Fruit fly (Drosophila melanogaster) whole organism, pupa: ENCODE results near the gene Coq7.
A peak's percentile ranks its signal among the peaks of the same experiment; 100 is the strongest.

Source experiments
- CG10348 ChIP-seq: fragments of 200-800 bp; sonication (Bioruptor generic); IDR thresholded peaks from 2 replicates; pipeline ENCODE4 v1.3.6; 2022; ENCODE audit warnings: missing biosample characterization, missing genetic modification characterization
- CG12605 ChIP-seq: fragments of 200-800 bp; sonication (Bioruptor generic); IDR thresholded peaks from 2 replicates; pipeline ENCODE4 v1.3.6; 2022; ENCODE audit warnings: missing biosample characterization, missing genetic modification characterization
- CG13204 ChIP-seq: fragments of 200-800 bp; sonication (Bioruptor generic); optimal IDR thresholded peaks from 2 replicates; lab custom pipeline; 2018; ENCODE audit warnings: missing biosample characterization, mild to moderate bottlenecking, missing genetic modification characterization, moderate library complexity
- CG14655 ChIP-seq: fragments of 200-800 bp; sonication (Bioruptor generic); optimal IDR thresholded peaks from 3 replicates; lab custom pipeline; 2017; ENCODE audit warnings: mild to moderate bottlenecking, missing biosample characterization, missing genetic modification reagents, missing genetic modification characterization
- CG15710 ChIP-seq: fragments of 200-800 bp; sonication (Bioruptor generic); optimal IDR thresholded peaks from 2 replicates; lab custom pipeline; 2018; ENCODE audit warnings: missing biosample characterization, mild to moderate bottlenecking, missing genetic modification characterization, moderate library complexity
- CG17806 ChIP-seq: fragments of 200-800 bp; sonication (Bioruptor generic); optimal IDR thresholded peaks from 2 replicates; lab custom pipeline; 2018; ENCODE audit warnings: missing biosample characterization, mild to moderate bottlenecking, missing genetic modification characterization, moderate library complexity
- CG32121 ChIP-seq: fragments of 200-800 bp; sonication (Bioruptor generic); IDR thresholded peaks from 2 replicates; pipeline ENCODE4 v1.3.6; 2022; ENCODE audit warnings: missing biosample characterization, missing genetic modification characterization
- CG34367 ChIP-seq: fragments of 200-800 bp; sonication (Bioruptor generic); optimal IDR thresholded peaks from 2 replicates; lab custom pipeline; 2018; ENCODE audit warnings: missing biosample characterization, mild to moderate bottlenecking, missing genetic modification characterization
- CG4496 ChIP-seq: fragments of 200-800 bp; sonication (Bioruptor generic); IDR thresholded peaks from 3 replicates; pipeline ENCODE4 v1.3.6; 2022; ENCODE audit warnings: missing biosample characterization, missing genetic modification characterization
- CG8159 ChIP-seq: fragments of 200-800 bp; sonication (Bioruptor generic); optimal IDR thresholded peaks from 3 replicates; lab custom pipeline; 2018; ENCODE audit warnings: missing biosample characterization, mild to moderate bottlenecking, missing genetic modification characterization, moderate library complexity
- CG8301 ChIP-seq: fragments of 200-800 bp; sonication (Bioruptor generic); optimal IDR thresholded peaks from 2 replicates; lab custom pipeline; 2018; ENCODE audit warnings: missing biosample characterization, mild to moderate bottlenecking, missing genetic modification characterization
- CG9948 ChIP-seq: fragments of 200-800 bp; sonication (Bioruptor generic); optimal IDR thresholded peaks from 2 replicates; lab custom pipeline; 2018; ENCODE audit warnings: missing biosample characterization, mild to moderate bottlenecking, missing genetic modification characterization, moderate library complexity
- D1 ChIP-seq: fragments of 200-800 bp; sonication (Bioruptor generic); optimal IDR thresholded peaks from 2 replicates; lab custom pipeline; 2018; ENCODE audit warnings: missing biosample characterization, mild to moderate bottlenecking, missing genetic modification characterization, moderate library complexity
- EcR ChIP-seq: fragments of 200-800 bp; sonication (Bioruptor generic); optimal IDR thresholded peaks from 3 replicates; lab custom pipeline; 2019; ENCODE audit warnings: missing biosample characterization, missing genetic modification characterization, mild to moderate bottlenecking, moderate library complexity, missing genetic modification reagents
- Ets98B ChIP-seq: fragments of 200-800 bp; sonication (Bioruptor generic); IDR thresholded peaks from 2 replicates; pipeline ENCODE4 v1.3.6; 2022; ENCODE audit warnings: missing biosample characterization, missing genetic modification characterization
- Pif1A ChIP-seq: fragments of 200-800 bp; sonication (Bioruptor generic); optimal IDR thresholded peaks from 3 replicates; lab custom pipeline; 2016; ENCODE audit warnings: missing biosample characterization, missing genetic modification characterization
- Pif1B ChIP-seq: fragments of 200-800 bp; sonication (Bioruptor generic); optimal IDR thresholded peaks from 3 replicates; lab custom pipeline; 2016; ENCODE audit warnings: missing biosample characterization, missing genetic modification characterization
- Snoo ChIP-seq: fragments of 200-800 bp; sonication (Bioruptor generic); optimal IDR thresholded peaks from 3 replicates; lab custom pipeline; 2017; ENCODE audit warnings: missing biosample characterization, mild to moderate bottlenecking, missing genetic modification characterization, inconsistent platforms
- fd96Ca ChIP-seq: fragments of 200-800 bp; sonication (Bioruptor generic); IDR thresholded peaks from 3 replicates; pipeline ENCODE4 v1.3.6; 2022; ENCODE audit warnings: missing biosample characterization, missing genetic modification characterization
- gl ChIP-seq: fragments of 200-800 bp; sonication (Bioruptor generic); optimal IDR thresholded peaks from 2 replicates; lab custom pipeline; 2018; ENCODE audit warnings: missing biosample characterization, mild to moderate bottlenecking, missing genetic modification characterization
- rn ChIP-seq: fragments of 200-800 bp; sonication (Bioruptor generic); IDR thresholded peaks from 2 replicates; pipeline ENCODE4 v1.3.6; 2022; ENCODE audit warnings: missing biosample characterization, missing genetic modification characterization

Coq7 gene

DNA sequence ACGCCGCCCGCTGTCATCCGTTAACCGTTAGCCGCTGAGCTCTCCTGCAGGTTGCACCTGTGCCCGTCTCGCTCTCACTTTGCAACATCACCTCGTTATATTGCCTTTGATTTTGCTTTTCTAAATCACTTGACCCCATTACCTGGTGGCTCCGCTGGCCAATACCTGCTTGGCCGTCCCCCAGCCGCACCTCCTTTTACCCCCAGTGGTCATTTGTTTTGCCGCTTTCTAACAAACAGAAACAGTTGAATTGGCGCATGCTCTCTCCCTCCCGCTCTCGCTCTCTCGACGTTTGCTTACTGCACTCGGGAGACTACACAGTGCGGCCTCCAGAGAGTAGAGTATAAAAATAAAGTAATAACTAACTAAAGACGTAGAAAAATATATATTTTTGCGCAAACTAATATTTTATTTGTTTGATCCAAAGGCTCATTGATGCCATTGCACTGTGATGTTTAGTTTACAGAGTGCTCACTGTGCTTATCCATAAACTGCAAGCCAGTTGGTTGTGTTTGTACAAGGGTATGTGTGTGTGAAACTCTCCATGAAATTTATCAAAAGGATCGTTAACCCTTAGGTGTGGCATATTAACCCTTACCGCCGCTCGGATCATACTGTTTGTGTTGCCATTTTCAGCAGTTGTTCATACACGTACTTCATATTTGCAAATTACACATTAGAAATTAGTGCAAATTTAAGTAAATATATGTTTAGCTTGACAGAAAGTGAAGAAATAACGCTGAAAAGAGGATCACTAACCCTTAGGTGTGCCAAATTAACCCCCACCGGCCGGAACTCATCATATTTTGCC lies 33.7 kb downstream of the Coq7 start:
- peak; percentile 80 for TF ChIP-seq CG15710
- TF ChIP-seq CG8159 (tag; lab: Kevin White, UChicago): peak; percentile 72
- peak; percentile 94 for TF ChIP-seq Pif1B (GFP tag; lab: Kevin White, UChicago)
- peak; percentile 98 for TF ChIP-seq Ets98B
- TF ChIP-seq CG8301 (tag; lab: Kevin White, UChicago): peak; percentile 89
- TF ChIP-seq D1 (tag; lab: Kevin White, UChicago): no peak
- peak; percentile 67 for TF ChIP-seq CG9948 (tag; lab: Kevin White, UChicago)
- TF ChIP-seq CG12605 (GFP tag; lab: Robert Waterston, UW): peak; percentile 96
- TF ChIP-seq CG10348: peak; percentile 77; the same call in 1 of the 2 replicates
- peak; percentile 95 for TF ChIP-seq fd96Ca
- TF ChIP-seq CG17806 (tag; lab: Kevin White, UChicago): peak; percentile 70
- peak; percentile 77 for TF ChIP-seq CG34367 (tag; lab: Kevin White, UChicago)
- TF ChIP-seq EcR (GFP tag; lab: Kevin White, UChicago): peak; percentile 17
- no peak for TF ChIP-seq CG13204 (GFP tag; lab: Kevin White, UChicago)
- peak; percentile 98 for TF ChIP-seq CG32121 (GFP tag; lab: Robert Waterston, UW)
- TF ChIP-seq CG4496 (GFP tag; lab: Robert Waterston, UW): peak; percentile 98
- peak; percentile 90 for TF ChIP-seq CG14655
- peak; percentile 88 for TF ChIP-seq rn (GFP tag; lab: Robert Waterston, UW)
- peak; percentile 92 for TF ChIP-seq Pif1A
- peak; percentile 84 for TF ChIP-seq Snoo (tag; lab: Kevin White, UChicago)
- peak; percentile 31 for TF ChIP-seq gl (tag; lab: Kevin White, UChicago)
- TF ChIP-seq, all 21 proteins: peak for 19

DNA sequence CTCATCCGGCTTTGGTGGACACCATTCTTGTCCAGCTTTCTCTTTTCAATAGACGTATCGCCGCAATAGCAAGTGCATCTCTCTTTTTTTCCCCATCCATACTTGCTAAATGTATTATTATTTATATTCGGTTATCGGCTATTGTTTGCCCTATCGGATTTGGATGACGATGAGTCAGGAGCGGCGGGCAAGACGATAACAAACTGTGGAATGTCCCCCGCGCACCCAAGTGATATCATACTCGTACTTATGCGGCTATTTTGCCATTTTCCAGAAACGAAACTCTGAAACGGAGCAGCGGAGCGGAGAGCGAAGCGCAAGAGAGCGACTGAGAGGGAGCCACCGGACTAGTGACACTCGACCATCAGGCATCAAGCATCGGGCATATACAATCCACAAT lies 34.4 kb downstream of the Coq7 start:
- TF ChIP-seq CG14655: no peak

DNA sequence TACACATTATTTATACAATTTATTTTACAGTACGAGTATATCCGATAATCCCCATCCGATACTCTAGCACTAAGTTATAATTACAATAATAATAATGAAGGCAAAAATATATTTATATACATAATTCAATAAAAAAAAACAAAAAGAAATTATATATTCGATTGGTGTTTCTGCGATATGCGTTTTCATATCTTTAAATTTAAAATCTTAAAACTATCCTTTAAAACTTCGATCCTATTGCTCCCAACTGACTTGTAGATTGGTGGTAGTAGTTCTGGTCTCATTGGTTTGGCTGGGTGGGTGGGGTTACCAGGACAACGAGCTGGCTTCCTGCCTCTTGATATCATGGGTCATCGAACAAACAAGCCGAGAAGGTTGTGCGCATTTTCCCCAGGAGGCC lies 42.7 kb downstream of the Coq7 start, which contains the start of gene iav:
TSS of gene iav (plus strand) at position 301 of the 400 bp plus-strand sequence.
- TF ChIP-seq rn (GFP tag; lab: Robert Waterston, UW) (no peak), gl (tag; lab: Kevin White, UChicago) (no peak), CG32121 (GFP tag; lab: Robert Waterston, UW) (no peak), Snoo (tag; lab: Kevin White, UChicago) (no peak), CG8301 (tag; lab: Kevin White, UChicago) (no peak), D1 (tag; lab: Kevin White, UChicago) (no peak), CG9948 (tag; lab: Kevin White, UChicago) (no peak), CG34367 (tag; lab: Kevin White, UChicago) (no peak), fd96Ca (no peak), CG12605 (GFP tag; lab: Robert Waterston, UW) (no peak), Pif1A (no peak), Ets98B (no peak), CG4496 (GFP tag; lab: Robert Waterston, UW) (no peak), CG14655 (no peak)

DNA sequence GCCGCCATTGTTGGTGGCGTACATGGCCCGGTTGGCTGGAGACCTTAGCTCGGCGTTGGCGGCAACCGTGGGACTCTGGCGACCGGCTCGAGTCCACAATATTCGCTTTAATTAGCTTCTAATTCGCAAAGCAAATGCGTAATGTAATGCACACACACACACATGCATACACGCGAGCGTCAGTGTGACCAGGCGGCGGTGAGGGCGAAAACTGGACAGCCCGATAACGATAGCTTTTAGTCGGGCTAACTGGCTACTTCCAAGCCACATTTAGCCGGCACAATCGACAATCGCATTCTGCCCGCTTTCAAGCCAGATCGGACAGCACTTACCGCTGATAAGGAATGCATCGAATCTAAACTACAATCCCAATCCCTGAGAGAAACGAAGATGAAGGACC lies 49.7 kb downstream of the Coq7 start, which contains the start of the genes Nf-YC and xit:
TSS of gene Nf-YC (minus strand) at position 217 of the 400 bp plus-strand sequence.
TSS of gene xit (plus strand) at position 314 of the 400 bp plus-strand sequence.
- TF ChIP-seq CG14655 (no peak), CG4496 (GFP tag; lab: Robert Waterston, UW) (no peak), fd96Ca (peak; percentile 38; the same call in 1 of the 3 replicates), Ets98B (0 out of 2 replicates have a peak, but pooled peaks have one; percentile 7), CG32121 (GFP tag; lab: Robert Waterston, UW) (peak; percentile 16; the same call in 1 of the 2 replicates), CG15710 (no peak), CG17806 (tag; lab: Kevin White, UChicago) (no peak), CG13204 (GFP tag; lab: Kevin White, UChicago) (no peak)
- TF ChIP-seq, all 21 proteins: peak for 3
